Worm (Caenorhabditis elegans): ENCODE results near the gene hex-2.

ce11 chrV:5697581-5697980, 43.3 kb downstream of the hex-2 start:
- TF ChIP-seq snpc-4 (GFP tag; optimal IDR thresholded peaks at IDR 0.05), result no peak
- TF ChIP-seq snpc-4 (tag; optimal IDR thresholded peaks at IDR 0.05), result no peak
- no peak for TF ChIP-seq Y53G8AR.9 (GFP tag; conservative IDR thresholded peaks at IDR 0.05)
- no peak for TF ChIP-seq chd-7 (tag; optimal IDR thresholded peaks at IDR 0.05)
- no peak for TF ChIP-seq ekl-4 (GFP tag; IDR thresholded peaks at IDR 0.05)
- TF ChIP-seq ceh-100 (GFP tag; IDR thresholded peaks at IDR 0.05), result no peak
- no peak for TF ChIP-seq cebp-1 (GFP tag; IDR thresholded peaks at IDR 0.05)
- TF ChIP-seq cebp-1 (tag; optimal IDR thresholded peaks at IDR 0.05), result no peak
- TF ChIP-seq ztf-26 (tag; optimal IDR thresholded peaks at IDR 0.05), result no peak
- TF ChIP-seq F49E8.2 (tag; optimal IDR thresholded peaks at IDR 0.05; ENCODE audit: insufficient read depth), result no peak
